Fruit fly (Drosophila melanogaster) whole organism, prepupa: Measurements from ENCODE around the gene CG17839.

Source experiments
- CG10631 ChIP-seq: fragments of 200-800 bp; sonication (Bioruptor generic); optimal IDR thresholded peaks from 2 replicates; lab custom pipeline; 2016; ENCODE audit warnings: missing biosample characterization, missing genetic modification characterization
- CG10669 ChIP-seq: fragments of 200-800 bp; sonication (Bioruptor generic); optimal IDR thresholded peaks from 3 replicates; lab custom pipeline; 2018; ENCODE audit warnings: missing biosample characterization, mild to moderate bottlenecking, missing genetic modification characterization, moderate library complexity
- CG11294 ChIP-seq: fragments of 200-800 bp; sonication (Bioruptor generic); IDR thresholded peaks from 2 replicates; pipeline ENCODE4 v1.3.6; 2022; ENCODE audit warnings: missing biosample characterization, missing genetic modification characterization
- CG11902 ChIP-seq: fragments of 200-800 bp; sonication (Bioruptor generic); optimal IDR thresholded peaks from 3 replicates; lab custom pipeline; 2016; ENCODE audit warnings: missing biosample characterization, missing genetic modification characterization
- CG15336 ChIP-seq: fragments of 200-800 bp; sonication (Bioruptor generic); IDR thresholded peaks from 2 replicates; pipeline ENCODE4 v1.3.6; 2022; ENCODE audit warnings: missing biosample characterization, missing genetic modification characterization
- CG16779 ChIP-seq: fragments of 200-800 bp; sonication (Bioruptor generic); optimal IDR thresholded peaks from 3 replicates; lab custom pipeline; 2017; ENCODE audit warnings: missing biosample characterization, mild to moderate bottlenecking, missing genetic modification characterization
- CG3032 ChIP-seq: fragments of 200-800 bp; optimal IDR thresholded peaks from 2 replicates; lab custom pipeline; 2019; ENCODE audit warnings: missing biosample characterization, mild to moderate bottlenecking, missing genetic modification characterization, moderate library complexity
- CG31627 ChIP-seq: fragments of 200-800 bp; sonication (Bioruptor generic); optimal IDR thresholded peaks from 3 replicates; lab custom pipeline; 2016; ENCODE audit warnings: missing biosample characterization, missing genetic modification characterization
- CG32006 ChIP-seq: fragments of 200-800 bp; sonication (Bioruptor generic); optimal IDR thresholded peaks from 3 replicates; lab custom pipeline; 2017; ENCODE audit warnings: missing biosample characterization, mild to moderate bottlenecking, missing genetic modification characterization
- CG3919 ChIP-seq: fragments of 200-800 bp; sonication (Bioruptor generic); optimal IDR thresholded peaks from 3 replicates; lab custom pipeline; 2016; ENCODE audit warnings: missing biosample characterization, missing genetic modification characterization
- CG6276 ChIP-seq: fragments of 200-800 bp; sonication (Bioruptor generic); optimal IDR thresholded peaks from 2 replicates; lab custom pipeline; 2017; ENCODE audit warnings: missing biosample characterization, mild to moderate bottlenecking, missing genetic modification characterization
- CG6792 ChIP-seq: fragments of 200-800 bp; sonication (Bioruptor generic); optimal IDR thresholded peaks from 3 replicates; lab custom pipeline; 2016; ENCODE audit warnings: missing biosample characterization, missing genetic modification characterization
- CG6854 ChIP-seq: fragments of 200-800 bp; sonication (Bioruptor generic); optimal IDR thresholded peaks from 2 replicates; lab custom pipeline; 2017; ENCODE audit warnings: missing biosample characterization, mild to moderate bottlenecking, missing genetic modification characterization
- CG7368 ChIP-seq: fragments of 200-800 bp; sonication (Bioruptor generic); optimal IDR thresholded peaks from 3 replicates; lab custom pipeline; 2016; ENCODE audit warnings: missing biosample characterization, missing genetic modification characterization
- CG8119 ChIP-seq: fragments of 200-800 bp; sonication (Bioruptor generic); IDR thresholded peaks from 3 replicates; pipeline ENCODE4 v1.3.6; 2022; ENCODE audit warnings: missing biosample characterization, missing genetic modification characterization
- CG8632 ChIP-seq: fragments of 200-800 bp; sonication (Bioruptor generic); optimal IDR thresholded peaks from 3 replicates; lab custom pipeline; 2016; ENCODE audit warnings: missing biosample characterization, missing genetic modification characterization
- Eip78C ChIP-seq: fragments of 200-800 bp; sonication (Bioruptor generic); peaks from one replicate; lab custom pipeline; 2016; ENCODE audit warnings: missing biosample characterization, missing genetic modification characterization
- Ets21C ChIP-seq: fragments of 200-800 bp; sonication (Bioruptor generic); optimal IDR thresholded peaks from 3 replicates; lab custom pipeline; 2016; ENCODE audit warnings: missing biosample characterization, missing genetic modification characterization
- Ets96B ChIP-seq: fragments of 200-800 bp; optimal IDR thresholded peaks from 2 replicates; lab custom pipeline; 2019; ENCODE audit warnings: missing biosample characterization, mild to moderate bottlenecking, missing genetic modification characterization, moderate library complexity
- Hr39 ChIP-seq: fragments of 200-800 bp; sonication (Bioruptor generic); optimal IDR thresholded peaks from 2 replicates; lab custom pipeline; 2016; ENCODE audit warnings: missing biosample characterization, missing genetic modification characterization
- Hr4 ChIP-seq: fragments of 200-800 bp; sonication (Bioruptor generic); optimal IDR thresholded peaks from 3 replicates; lab custom pipeline; 2016; ENCODE audit warnings: missing biosample characterization, missing genetic modification characterization
- Lpt ChIP-seq: fragments of 200-800 bp; sonication (Bioruptor generic); optimal IDR thresholded peaks from 3 replicates; lab custom pipeline; 2016; ENCODE audit warnings: missing biosample characterization, missing genetic modification characterization
- Met ChIP-seq: fragments of 200-800 bp; sonication (Bioruptor generic); optimal IDR thresholded peaks from 3 replicates; lab custom pipeline; 2016; ENCODE audit warnings: missing biosample characterization, missing genetic modification characterization
- Smox ChIP-seq: fragments of 200-800 bp; sonication (Bioruptor generic); optimal IDR thresholded peaks from 3 replicates; lab custom pipeline; 2016; ENCODE audit warnings: missing biosample characterization, missing genetic modification characterization
- Sox102F ChIP-seq: fragments of 200-800 bp; sonication (Bioruptor generic); optimal IDR thresholded peaks from 2 replicates; lab custom pipeline; 2016; ENCODE audit warnings: missing biosample characterization, mild to moderate bottlenecking, missing genetic modification characterization
- Sox14 ChIP-seq: fragments of 200-800 bp; sonication (Bioruptor generic); optimal IDR thresholded peaks from 3 replicates; lab custom pipeline; 2016; ENCODE audit warnings: missing biosample characterization, missing genetic modification characterization
- Sox15 ChIP-seq: fragments of 200-800 bp; sonication (Bioruptor generic); optimal IDR thresholded peaks from 3 replicates; lab custom pipeline; 2016; ENCODE audit warnings: missing biosample characterization, missing genetic modification characterization
- achi ChIP-seq: fragments of 200-800 bp; sonication (Bioruptor generic); optimal IDR thresholded peaks from 3 replicates; lab custom pipeline; 2016; ENCODE audit warnings: missing biosample characterization, missing genetic modification characterization
- cyc ChIP-seq: fragments of 200-800 bp; sonication (Bioruptor generic); optimal IDR thresholded peaks from 3 replicates; lab custom pipeline; 2016; ENCODE audit warnings: missing biosample characterization, missing genetic modification characterization
- esn ChIP-seq: fragments of 200-800 bp; sonication (Bioruptor generic); optimal IDR thresholded peaks from 2 replicates; lab custom pipeline; 2016; ENCODE audit warnings: missing biosample characterization, mild to moderate bottlenecking, missing genetic modification characterization, moderate library complexity
- fd85E ChIP-seq: fragments of 200-800 bp; sonication (Bioruptor generic); optimal IDR thresholded peaks from 3 replicates; lab custom pipeline; 2016; ENCODE audit warnings: missing biosample characterization, missing genetic modification characterization
- fkh ChIP-seq: fragments of 200-800 bp; sonication (Bioruptor generic); optimal IDR thresholded peaks from 3 replicates; lab custom pipeline; 2017; ENCODE audit warnings: missing biosample characterization, mild to moderate bottlenecking, missing genetic modification characterization, moderate library complexity
- lz ChIP-seq: fragments of 200-800 bp; sonication (Bioruptor generic); optimal IDR thresholded peaks from 3 replicates; lab custom pipeline; 2016; ENCODE audit warnings: missing biosample characterization, missing genetic modification characterization
- net ChIP-seq: fragments of 200-800 bp; sonication (Bioruptor generic); optimal IDR thresholded peaks from 3 replicates; lab custom pipeline; 2016; ENCODE audit warnings: missing biosample characterization, missing genetic modification characterization
- pdm3 ChIP-seq: fragments of 200-800 bp; sonication (Bioruptor generic); optimal IDR thresholded peaks from 3 replicates; lab custom pipeline; 2016; ENCODE audit warnings: missing biosample characterization, missing genetic modification characterization
- salr ChIP-seq, 2 experiments: fragments of 200-800 bp; sonication (Bioruptor generic); optimal IDR thresholded peaks; 3 replicates each; lab custom pipeline; 2016 to 2018; ENCODE audit warnings: missing biosample characterization in 2 of 2, missing genetic modification characterization in 2 of 2, mild to moderate bottlenecking in 1 of 2
- spab ChIP-seq: fragments of 200-800 bp; sonication (Bioruptor generic); optimal IDR thresholded peaks from 2 replicates; lab custom pipeline; 2017; ENCODE audit warnings: missing biosample characterization, mild to moderate bottlenecking, missing genetic modification characterization, missing genetic modification reagents
- ss ChIP-seq, 2 experiments: fragments of 200-800 bp; sonication (Bioruptor generic); optimal IDR thresholded peaks; 2 replicates in 1 of 2; 3 replicates in 1 of 2; lab custom pipeline; 2017 to 2018; ENCODE audit warnings: mild to moderate bottlenecking in 2 of 2, missing biosample characterization in 2 of 2, missing genetic modification characterization in 2 of 2, moderate library complexity in 1 of 2
- svp ChIP-seq: fragments of 200-800 bp; sonication (Bioruptor generic); peaks from one replicate; lab custom pipeline; 2016; ENCODE audit warnings: missing biosample characterization, missing genetic modification characterization
- topi ChIP-seq: fragments of 200-800 bp; sonication (Bioruptor generic); optimal IDR thresholded peaks from 3 replicates; lab custom pipeline; 2016; ENCODE audit warnings: missing biosample characterization, missing genetic modification characterization

CG17839 gene

dm6 chr3L:14816666-14817065 lies 11.7 kb downstream of the CG17839 start (continued):
- TF ChIP-seq CG15336 (GFP tag; lab: Robert Waterston, UW) (no peak), fd85E (no peak), spab (GFP tag; lab: Kevin White, UChicago) (peak; percentile 19), CG16779 (tag; lab: Kevin White, UChicago) (no peak), Ets21C (GFP tag; lab: Kevin White, UChicago) (no peak), pdm3 (GFP tag; lab: Kevin White, UChicago) (peak; percentile 14), CG11902 (GFP tag; lab: Kevin White, UChicago) (no peak), Smox (GFP tag; lab: Kevin White, UChicago) (no peak), Sox14 (GFP tag; lab: Kevin White, UChicago) (peak; percentile 26), CG6854 (GFP tag; lab: Kevin White, UChicago) (no peak), CG3032 (tag; lab: Kevin White, UChicago) (peak; percentile 2), CG6792 (GFP tag; lab: Kevin White, UChicago) (no peak), CG11294 (GFP tag; lab: Robert Waterston, UW) (no peak), CG32006 (GFP tag; lab: Kevin White, UChicago) (peak; percentile 51), Hr39 (peak; percentile 31), CG7368 (peak; percentile 17), Ets96B (tag; lab: Kevin White, UChicago) (peak; percentile 23), Eip78C (GFP tag; lab: Kevin White, UChicago) (peak; percentile 69), ss (GFP tag; optimal IDR thresholded peaks at IDR 0.05; lab: Kevin White, UChicago) (no peak), Lpt (no peak), Sox15 (GFP tag; lab: Kevin White, UChicago) (no peak), lz (no peak), topi (GFP tag; lab: Kevin White, UChicago) (peak; percentile 22), CG10669 (GFP tag; lab: Kevin White, UChicago) (peak; percentile 13), CG8632 (GFP tag; lab: Kevin White, UChicago) (no peak), achi (peak; percentile 31), net (GFP tag; lab: Kevin White, UChicago) (no peak), Hr4 (GFP tag; lab: Kevin White, UChicago) (peak; percentile 45), salr (GFP tag; optimal IDR thresholded peaks at IDR 0.05; lab: Kevin White, UChicago) (peak in 1 of 2 experiments; percentile 36), cyc (GFP tag; lab: Kevin White, UChicago) (no peak), CG8119 (no peak), CG31627 (GFP tag; lab: Kevin White, UChicago) (no peak), svp (GFP tag; lab: Kevin White, UChicago) (peak; percentile 57), CG10631 (GFP tag; lab: Kevin White, UChicago) (peak; percentile 36), Met (peak; percentile 0), Sox102F (GFP tag; lab: Kevin White, UChicago) (no peak)

- TF ChIP-seq fkh (GFP tag; lab: Kevin White, UChicago), result peak; percentile 38
- no peak for TF ChIP-seq CG3919 (GFP tag; lab: Kevin White, UChicago)
Observed at dm6 chr3L:14821133-14821532, 16.2 kb downstream of the CG17839 start.

- TF ChIP-seq esn (no peak), CG10669 (GFP tag; lab: Kevin White, UChicago) (no peak), Sox102F (GFP tag; lab: Kevin White, UChicago) (no peak), CG32006 (GFP tag; lab: Kevin White, UChicago) (no peak), CG8119 (no peak), CG6276 (GFP tag; lab: Kevin White, UChicago) (no peak)
Observed at dm6 chr3L:14822364-14822763, 17.4 kb downstream of the CG17839 start.
